Worm (Caenorhabditis elegans) whole organism, L3 larva: ENCODE data around the gene pro-1.
A peak's percentile ranks its signal among the peaks of the same experiment; 100 is the strongest.

Source experiments
- R02D3.7 ChIP-seq: fragments of 150-350 bp; optimal IDR thresholded peaks from 2 replicates; lab custom pipeline; 2014; ENCODE audit warnings: missing biosample characterization, missing genetic modification characterization
- ZK546.5 ChIP-seq: sonication (generic microtip); optimal IDR thresholded peaks from 2 replicates; lab custom pipeline; 2017; ENCODE audit warnings: missing biosample characterization, missing genetic modification characterization
- aly-2 ChIP-seq: fragments of 150-350 bp; optimal IDR thresholded peaks from 2 replicates; lab custom pipeline; 2014; ENCODE audit warnings: missing biosample characterization, missing genetic modification characterization
- ama-1 ChIP-seq: fragments of 150-350 bp; optimal IDR thresholded peaks from 2 replicates; lab custom pipeline; 2018
- ceh-16 ChIP-seq: sonication (generic microtip); optimal IDR thresholded peaks from 2 replicates; lab custom pipeline; 2017; ENCODE audit warnings: missing biosample characterization, missing genetic modification characterization
- ceh-28 ChIP-seq: fragments of 150-350 bp; optimal IDR thresholded peaks from 2 replicates; lab custom pipeline; 2014; ENCODE audit warnings: missing biosample characterization, missing genetic modification reagents, missing genetic modification characterization
- ceh-82 ChIP-seq: fragments of 150-350 bp; optimal IDR thresholded peaks from 2 replicates; lab custom pipeline; 2014; ENCODE audit warnings: missing biosample characterization, missing genetic modification characterization
- ceh-9 ChIP-seq: sonication (generic microtip); optimal IDR thresholded peaks from 2 replicates; lab custom pipeline; 2018; ENCODE audit warnings: missing biosample characterization, missing genetic modification characterization
- daf-12 ChIP-seq: fragments of 150-350 bp; optimal IDR thresholded peaks from 2 replicates; lab custom pipeline; 2014; ENCODE audit warnings: missing biosample characterization, missing genetic modification reagents, missing genetic modification characterization
- egl-27 ChIP-seq: sonication (generic microtip); optimal IDR thresholded peaks from 4 replicates; lab custom pipeline; 2017; ENCODE audit warnings: missing biosample characterization, missing genetic modification reagents, missing genetic modification characterization
- egl-5 ChIP-seq: fragments of 150-350 bp; optimal IDR thresholded peaks from 2 replicates; lab custom pipeline; 2017; ENCODE audit warnings: missing biosample characterization, missing genetic modification reagents, missing genetic modification characterization, inconsistent platforms
- elt-1 ChIP-seq: fragments of 150-350 bp; optimal IDR thresholded peaks from 2 replicates; lab custom pipeline; 2014; ENCODE audit warnings: missing biosample characterization, missing genetic modification characterization
- elt-2 ChIP-seq: sonication (generic microtip); optimal IDR thresholded peaks from 2 replicates; lab custom pipeline; 2016; ENCODE audit warnings: missing genetic modification reagents, mild to moderate bottlenecking, missing genetic modification characterization, missing compliant biosample characterization
- elt-3 ChIP-seq, 3 experiments: fragments of 150-350 bp in 1 of 3; sonication (generic microtip) in 2 of 3; optimal IDR thresholded peaks; 2 replicates in 2 of 3; 4 replicates in 1 of 3; lab custom pipeline; 2014 to 2017; ENCODE audit warnings: missing biosample characterization in 3 of 3, missing genetic modification characterization in 3 of 3
- eor-1 ChIP-seq, 2 experiments: fragments of 150-350 bp; optimal IDR thresholded peaks; 2 replicates each; lab custom pipeline; 2014 to 2018; ENCODE audit warnings: missing biosample characterization in 2 of 2, missing genetic modification characterization in 2 of 2
- fkh-10 ChIP-seq: sonication (generic microtip); optimal IDR thresholded peaks from 2 replicates; lab custom pipeline; 2017; ENCODE audit warnings: missing biosample characterization, missing genetic modification reagents, missing genetic modification characterization
- fkh-2 ChIP-seq: fragments of 150-350 bp; optimal IDR thresholded peaks from 2 replicates; lab custom pipeline; 2014; ENCODE audit warnings: missing biosample characterization, missing genetic modification reagents, missing genetic modification characterization
- fos-1 ChIP-seq: fragments of 150-350 bp; optimal IDR thresholded peaks from 2 replicates; lab custom pipeline; 2014; ENCODE audit warnings: missing biosample characterization, missing genetic modification characterization
- hmg-11 ChIP-seq: sonication (generic microtip); optimal IDR thresholded peaks from 2 replicates; lab custom pipeline; 2016; ENCODE audit warnings: missing genetic modification characterization, missing compliant biosample characterization
- jun-1 ChIP-seq: fragments of 150-350 bp; optimal IDR thresholded peaks from 2 replicates; lab custom pipeline; 2014; ENCODE audit warnings: missing biosample characterization, missing genetic modification reagents, missing genetic modification characterization
- lin-15B ChIP-seq: fragments of 150-350 bp; optimal IDR thresholded peaks from 2 replicates; lab custom pipeline; 2014; ENCODE audit warnings: missing biosample characterization, missing genetic modification characterization
- lin-39 ChIP-seq: fragments of 150-350 bp; optimal IDR thresholded peaks from 2 replicates; lab custom pipeline; 2018; ENCODE audit warnings: missing biosample characterization, missing genetic modification reagents, missing genetic modification characterization
- lsy-12 ChIP-seq: sonication (generic microtip); optimal IDR thresholded peaks from 2 replicates; lab custom pipeline; 2016; ENCODE audit warnings: mild to moderate bottlenecking, missing genetic modification characterization, missing compliant biosample characterization
- mdl-1 ChIP-seq: fragments of 150-350 bp; optimal IDR thresholded peaks from 2 replicates; lab custom pipeline; 2014; ENCODE audit warnings: missing biosample characterization, missing genetic modification characterization
- mml-1 ChIP-seq: fragments of 150-350 bp; sonication (generic microtip); optimal IDR thresholded peaks from 3 replicates; lab custom pipeline; 2014; ENCODE audit warnings: missing biosample characterization, missing genetic modification characterization
- nfya-1 ChIP-seq: sonication (generic microtip); optimal IDR thresholded peaks from 2 replicates; lab custom pipeline; 2017; ENCODE audit warnings: missing genetic modification characterization, mild to moderate bottlenecking, missing compliant biosample characterization, antibody characterized with exemption, moderate library complexity; ENCODE audit not compliant: insufficient read depth
- nhr-11 ChIP-seq: fragments of 150-350 bp; optimal IDR thresholded peaks from 2 replicates; lab custom pipeline; 2014; ENCODE audit warnings: missing biosample characterization, missing genetic modification characterization
- nhr-12 ChIP-seq: fragments of 150-350 bp; optimal IDR thresholded peaks from 2 replicates; lab custom pipeline; 2014; ENCODE audit warnings: missing biosample characterization, missing genetic modification characterization
- nhr-23 ChIP-seq: fragments of 150-350 bp; optimal IDR thresholded peaks from 2 replicates; lab custom pipeline; 2014; ENCODE audit warnings: missing biosample characterization, missing genetic modification reagents, missing genetic modification characterization
- nhr-237 ChIP-seq: fragments of 150-350 bp; optimal IDR thresholded peaks from 2 replicates; lab custom pipeline; 2014; ENCODE audit warnings: missing biosample characterization, missing genetic modification characterization
- nhr-25 ChIP-seq: sonication (generic microtip); optimal IDR thresholded peaks from 2 replicates; lab custom pipeline; 2017; ENCODE audit warnings: missing biosample characterization, missing genetic modification characterization
- nhr-28 ChIP-seq: fragments of 150-350 bp; optimal IDR thresholded peaks from 2 replicates; lab custom pipeline; 2014; ENCODE audit warnings: missing biosample characterization, missing genetic modification characterization
- nhr-43 ChIP-seq: sonication (generic microtip); optimal IDR thresholded peaks from 2 replicates; lab custom pipeline; 2016; ENCODE audit warnings: mild to moderate bottlenecking, missing genetic modification characterization, missing compliant biosample characterization; ENCODE audit not compliant: poor library complexity, severe bottlenecking
- nhr-67 ChIP-seq: fragments of 150-350 bp; optimal IDR thresholded peaks from 2 replicates; lab custom pipeline; 2014; ENCODE audit warnings: missing biosample characterization, missing genetic modification characterization
- nhr-76 ChIP-seq: fragments of 150-350 bp; sonication (generic microtip); optimal IDR thresholded peaks from 5 replicates; lab custom pipeline; 2014; ENCODE audit warnings: missing biosample characterization, missing genetic modification characterization
- nhr-77 ChIP-seq: fragments of 150-350 bp; optimal IDR thresholded peaks from 2 replicates; lab custom pipeline; 2014; ENCODE audit warnings: missing biosample characterization, missing genetic modification characterization
- pha-4 ChIP-seq: fragments of 150-350 bp; optimal IDR thresholded peaks from 2 replicates; lab custom pipeline; 2014; ENCODE audit warnings: missing biosample characterization, missing genetic modification reagents, missing genetic modification characterization
- pqm-1 ChIP-seq: fragments of 150-350 bp; optimal IDR thresholded peaks from 2 replicates; lab custom pipeline; 2017; ENCODE audit warnings: missing biosample characterization, missing genetic modification characterization, inconsistent platforms
- sea-2 ChIP-seq: fragments of 150-350 bp; sonication (generic microtip); optimal IDR thresholded peaks from 4 replicates; lab custom pipeline; 2014; ENCODE audit warnings: missing biosample characterization, missing genetic modification reagents, missing genetic modification characterization
- skn-1 ChIP-seq: fragments of 150-350 bp; optimal IDR thresholded peaks from 2 replicates; lab custom pipeline; 2014; ENCODE audit warnings: missing biosample characterization, missing genetic modification characterization
- snpc-4 ChIP-seq: fragments of 150-350 bp; optimal IDR thresholded peaks from 2 replicates; lab custom pipeline; 2014; ENCODE audit warnings: missing biosample characterization, missing genetic modification characterization
- tbx-2 ChIP-seq: sonication (generic microtip); optimal IDR thresholded peaks from 2 replicates; lab custom pipeline; 2016; ENCODE audit warnings: mild to moderate bottlenecking, missing genetic modification characterization, missing compliant biosample characterization
- unc-39 ChIP-seq: sonication (generic microtip); optimal IDR thresholded peaks from 4 replicates; lab custom pipeline; 2017; ENCODE audit warnings: missing biosample characterization, missing genetic modification characterization
- unc-62 ChIP-seq: fragments of 150-350 bp; sonication (generic microtip); optimal IDR thresholded peaks from 4 replicates; lab custom pipeline; 2014; ENCODE audit warnings: missing biosample characterization, missing genetic modification reagents, missing genetic modification characterization
- zag-1 ChIP-seq: fragments of 150-350 bp; optimal IDR thresholded peaks from 2 replicates; lab custom pipeline; 2014; ENCODE audit warnings: missing biosample characterization, missing genetic modification characterization
- ztf-11 ChIP-seq: fragments of 150-350 bp; optimal IDR thresholded peaks from 2 replicates; lab custom pipeline; 2014; ENCODE audit warnings: missing biosample characterization, missing genetic modification characterization
- ztf-4 ChIP-seq: fragments of 150-350 bp; optimal IDR thresholded peaks from 2 replicates; lab custom pipeline; 2014; ENCODE audit warnings: missing biosample characterization, missing genetic modification characterization

pro-1 gene

ce11 chrII:10558962-10559415 is 17.2 kb upstream of the pro-1 start:
- TF ChIP-seq fkh-10 (GFP tag; lab: Kevin White, UChicago) = no peak
- no peak for TF ChIP-seq skn-1 (tag; lab: Kevin White, UChicago)
- TF ChIP-seq ZK546.5 (tag; lab: Kevin White, UChicago) = no peak
- TF ChIP-seq unc-39 = no peak
- peak; percentile 70 for TF ChIP-seq nhr-43
- TF ChIP-seq nhr-76 = no peak
- peak; percentile 24 for TF ChIP-seq jun-1 (tag; lab: Kevin White, UChicago)
- TF ChIP-seq nfya-1 (tag; lab: Kevin White, UChicago) = peak; percentile 69
- TF ChIP-seq ztf-4 (tag; lab: Kevin White, UChicago) = no peak
- TF ChIP-seq ama-1 = peak; percentile 55
- no peak for TF ChIP-seq daf-12 (tag; lab: Kevin White, UChicago)
- peak; percentile 70 for TF ChIP-seq elt-1 (tag; lab: Kevin White, UChicago)
- TF ChIP-seq ceh-9 = no peak
- no peak for TF ChIP-seq pqm-1 (tag; lab: Kevin White, UChicago)
- TF ChIP-seq ceh-16 = no peak
- no peak for TF ChIP-seq zag-1 (tag; lab: Kevin White, UChicago)
- TF ChIP-seq elt-2 (tag; lab: Kevin White, UChicago) = no peak
- peak; percentile 39 for TF ChIP-seq mdl-1 (tag; lab: Kevin White, UChicago)
- no peak for TF ChIP-seq ztf-11 (tag; lab: Kevin White, UChicago)
- TF ChIP-seq mml-1 (tag; lab: Kevin White, UChicago) = no peak
- no peak for TF ChIP-seq tbx-2 (tag; lab: Kevin White, UChicago)
- no peak for TF ChIP-seq elt-3 (tag; optimal IDR thresholded peaks at IDR 0.05; lab: Kevin White, UChicago)
- TF ChIP-seq egl-27 = no peak
- no peak for TF ChIP-seq nhr-23 (tag; lab: Kevin White, UChicago)
- no peak for TF ChIP-seq nhr-12 (tag; lab: Kevin White, UChicago)
- no peak for TF ChIP-seq ceh-28 (tag; lab: Kevin White, UChicago)
- TF ChIP-seq fkh-2 (tag; lab: Kevin White, UChicago) = no peak
- TF ChIP-seq eor-1 (tag; optimal IDR thresholded peaks at IDR 0.05; lab: Kevin White, UChicago) = no peak
- TF ChIP-seq egl-5 (tag; lab: Kevin White, UChicago) = peak; percentile 68
- TF ChIP-seq R02D3.7 (tag; lab: Kevin White, UChicago) = no peak
- TF ChIP-seq ceh-82 (tag; lab: Kevin White, UChicago) = no peak
- no peak for TF ChIP-seq nhr-237
- peak; percentile 67 for TF ChIP-seq lin-15B (tag; lab: Kevin White, UChicago)
- TF ChIP-seq nhr-11 (tag; lab: Kevin White, UChicago) = no peak
- no peak for TF ChIP-seq unc-62 (GFP tag; lab: Kevin White, UChicago)
- no peak for TF ChIP-seq snpc-4 (tag; lab: Kevin White, UChicago)
- no peak for TF ChIP-seq aly-2 (tag; lab: Kevin White, UChicago)
- no peak for TF ChIP-seq nhr-67
- no peak for TF ChIP-seq fos-1 (tag; lab: Kevin White, UChicago)
- TF ChIP-seq nhr-77 (tag; lab: Kevin White, UChicago) = no peak
- peak; percentile 57 for TF ChIP-seq lsy-12 (tag; lab: Kevin White, UChicago)
- TF ChIP-seq pha-4 (tag; lab: Kevin White, UChicago) = no peak
- TF ChIP-seq nhr-25 = peak; percentile 82
- TF ChIP-seq sea-2 (GFP tag; lab: Kevin White, UChicago) = no peak
- no peak for TF ChIP-seq nhr-28 (tag; lab: Kevin White, UChicago)
- TF ChIP-seq lin-39 (tag; lab: Kevin White, UChicago) = peak; percentile 66
- no peak for TF ChIP-seq hmg-11 (tag; lab: Kevin White, UChicago)
